Worm (Caenorhabditis elegans) whole organism, dauer: Measurements from ENCODE around the gene W01B6.6.

Source experiments
- unc-62 ChIP-seq: sonication (generic microtip); optimal IDR thresholded peaks from 2 replicates; lab custom pipeline; 2017; ENCODE audit warnings: missing biosample characterization, missing genetic modification reagents, missing genetic modification characterization

The W01B6.6 gene

DNA sequence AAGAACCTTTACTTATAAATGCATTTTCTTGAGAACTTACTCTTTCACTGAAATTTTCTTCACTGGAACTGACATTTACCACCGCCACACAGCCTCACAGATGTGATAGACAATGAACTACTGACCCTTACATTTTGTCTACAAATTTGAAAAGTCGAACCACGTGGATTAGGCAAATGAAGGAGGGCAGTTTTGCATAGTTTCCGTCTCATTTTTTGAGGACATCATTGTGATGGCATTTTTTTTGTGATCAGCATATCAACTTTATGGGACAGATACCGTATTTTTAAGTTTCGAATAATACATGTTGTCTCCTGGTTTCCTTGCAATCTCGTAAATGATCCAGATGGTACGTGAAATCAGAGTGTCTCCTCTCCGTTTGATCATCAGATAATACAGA is 8.4 kb upstream of the W01B6.6 start, which contains the start of gene W01B6.3:
Gene W01B6.3, minus strand, starts transcription at position 101 of the 400 bp plus-strand sequence.
- no peak for TF ChIP-seq unc-62 (GFP tag; lab: Kevin White, UChicago)

DNA sequence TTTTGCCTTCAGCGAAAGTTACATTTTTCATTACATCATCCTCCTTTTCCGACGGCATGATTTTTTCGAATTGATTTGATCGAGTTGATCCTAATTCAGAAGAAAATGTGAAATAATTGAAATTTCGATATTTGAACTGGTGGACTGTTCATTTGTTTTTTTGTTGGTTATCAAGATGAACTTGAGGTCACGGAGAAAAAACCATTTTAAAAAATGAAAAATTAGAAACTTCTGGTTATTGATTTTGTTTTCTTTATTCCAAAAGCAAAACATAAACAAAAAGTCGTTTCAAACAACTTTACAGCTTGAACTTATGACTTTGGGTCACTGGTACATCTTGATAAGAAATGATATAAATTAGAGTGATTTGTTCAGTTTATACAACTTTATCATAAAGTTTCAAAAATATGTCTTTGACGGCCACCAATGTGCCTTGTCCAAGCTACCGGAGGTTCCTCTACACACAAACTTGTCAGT is 5.8 kb upstream of the W01B6.6 start, which contains the start of the genes ttbk-4 and W01B6.4:
Gene ttbk-4, minus strand, starts transcription at position 101 of the 477 bp plus-strand sequence.
Gene W01B6.4, plus strand, starts transcription at position 427 of the 477 bp plus-strand sequence.
- TF ChIP-seq unc-62 (GFP tag; lab: Kevin White, UChicago), result no peak

DNA sequence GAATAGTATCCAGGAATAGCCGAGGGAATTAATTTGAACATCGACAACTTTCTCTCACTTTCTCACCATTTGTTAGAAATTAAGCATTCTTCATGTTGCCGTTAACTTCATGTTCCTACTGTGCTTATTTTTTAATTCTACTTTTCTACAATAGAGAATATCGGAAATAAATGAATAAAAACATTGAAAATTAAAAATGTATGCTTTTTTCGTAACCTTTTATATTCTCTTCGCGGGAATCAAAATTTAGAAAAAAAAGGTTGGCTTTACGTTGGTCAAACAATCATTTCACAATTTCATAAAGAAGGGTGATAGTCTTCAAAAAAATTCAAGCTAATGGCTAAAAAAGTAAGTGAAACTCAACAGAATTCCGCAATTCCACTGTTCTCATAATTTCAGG is 5.0 kb upstream of the W01B6.6 start, which contains the start of gene W01B6.5:
Gene W01B6.5, plus strand, starts transcription at position 301 of the 400 bp plus-strand sequence.
- no peak for TF ChIP-seq unc-62 (GFP tag; lab: Kevin White, UChicago)

- TF ChIP-seq unc-62 (GFP tag; lab: Kevin White, UChicago), result no peak
These were observed 2.9 kb upstream of the W01B6.6 start for ce11 chrIV:10078003-10078402.

- no peak for TF ChIP-seq unc-62 (GFP tag; lab: Kevin White, UChicago)
These were observed 3.5 kb downstream of the W01B6.6 start, which contains the start of gene W01B6.8 for ce11 chrIV:10084323-10084959. Gene W01B6.8 (minus strand): TSS chrIV:10084373.

ce11 chrIV:10085401-10086187 is 4.7 kb downstream of the W01B6.6 start, which contains the start of the genes col-2 and ndc-80:
Gene col-2 (minus strand): TSS chrIV:10085451.
Gene ndc-80 (plus strand): TSS chrIV:10086137.
- no peak for TF ChIP-seq unc-62 (GFP tag; lab: Kevin White, UChicago)

ce11 chrIV:10089777-10090176 is 8.9 kb downstream of the W01B6.6 start, which contains the start of gene ttr-39:
Gene ttr-39 (minus strand): TSS chrIV:10089877.
- no peak for TF ChIP-seq unc-62 (GFP tag; lab: Kevin White, UChicago)

ce11 chrIV:10090358-10090757 is 9.4 kb downstream of the W01B6.6 start, which contains the start of gene ttbk-5:
Gene ttbk-5 (plus strand): TSS chrIV:10090658.
- TF ChIP-seq unc-62 (GFP tag; lab: Kevin White, UChicago), result no peak

- no peak for TF ChIP-seq unc-62 (GFP tag; lab: Kevin White, UChicago)
These were observed 14.3 kb downstream of the W01B6.6 start, which contains the start of the genes C04G2.5 and msp-36 for ce11 chrIV:10095171-10095570. Gene C04G2.5 (minus strand): TSS chrIV:10095271. Gene msp-36 (plus strand): TSS chrIV:10095433.

ce11 chrIV:10096881-10097280 is 16.0 kb downstream of the W01B6.6 start, which contains the start of gene dis-3:
Gene dis-3 (plus strand): TSS chrIV:10097202.
- no peak for TF ChIP-seq unc-62 (GFP tag; lab: Kevin White, UChicago)

ce11 chrIV:10110417-10110816 is 29.5 kb downstream of the W01B6.6 start, which contains the start of gene egl-38:
Gene egl-38 (minus strand): TSS chrIV:10110517.
- TF ChIP-seq unc-62 (GFP tag; lab: Kevin White, UChicago), result no peak

ce11 chrIV:10110870-10111269 is 30.0 kb downstream of the W01B6.6 start:
- no peak for TF ChIP-seq unc-62 (GFP tag; lab: Kevin White, UChicago)

DNA sequence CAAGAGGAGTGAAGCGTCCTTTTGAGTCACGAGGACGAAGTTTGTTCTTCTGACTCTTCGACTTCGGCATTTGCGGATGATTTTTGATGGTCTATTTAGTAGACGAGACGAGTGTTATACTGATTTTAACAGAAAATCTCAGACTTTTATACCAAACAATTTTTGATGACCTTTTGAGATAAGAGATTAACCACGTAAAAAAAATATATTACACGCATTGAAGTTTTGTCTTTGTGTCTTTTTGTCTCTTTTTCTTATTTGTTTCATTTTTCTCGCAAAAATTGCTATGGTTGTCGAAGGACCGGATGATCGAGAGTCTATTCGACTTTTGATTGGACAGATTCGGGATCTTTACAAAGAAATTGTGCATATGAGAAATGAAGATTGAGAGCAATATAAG is 30.5 kb downstream of the W01B6.6 start, which contains the start of gene spch-1:
Gene spch-1, minus strand, starts transcription at position 101 of the 400 bp plus-strand sequence.
- no peak for TF ChIP-seq unc-62 (GFP tag; lab: Kevin White, UChicago)

- no peak for TF ChIP-seq unc-62 (GFP tag; lab: Kevin White, UChicago)
These were observed 31.7 kb downstream of the W01B6.6 start, which contains the start of gene nsph-3.2 for ce11 chrIV:10112570-10112969. Gene nsph-3.2 (plus strand): TSS chrIV:10112870.

DNA sequence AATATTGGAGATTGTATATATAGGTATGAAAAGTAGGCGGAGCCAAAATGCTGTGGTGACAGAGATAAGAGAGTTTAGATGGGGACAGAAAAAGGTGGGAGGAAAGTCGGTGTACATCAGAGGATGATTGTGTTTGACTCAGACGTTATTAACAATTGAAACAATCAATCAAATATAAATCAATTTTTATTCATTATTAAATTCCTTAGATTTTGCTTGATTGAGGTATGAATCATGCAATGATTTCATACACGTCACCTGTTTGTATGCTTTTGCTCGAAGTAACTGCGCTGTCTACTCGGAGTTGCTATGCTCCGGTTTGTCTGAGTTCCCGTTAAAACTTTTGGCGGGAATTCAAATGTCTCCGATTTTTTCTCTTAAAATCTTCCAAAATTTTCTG is 34.2 kb downstream of the W01B6.6 start, which contains the start of gene C04G2.10:
Gene C04G2.10, plus strand, starts transcription at position 301 of the 400 bp plus-strand sequence.
- TF ChIP-seq unc-62 (GFP tag; lab: Kevin White, UChicago), result no peak
